Fruit fly (Drosophila melanogaster) whole organism, wandering third instar larva: ENCODE results near the gene wol.

Source experiments
- CrebA ChIP-seq: fragments of 200-800 bp; sonication (Bioruptor generic); optimal IDR thresholded peaks from 2 replicates; lab custom pipeline; 2016; ENCODE audit warnings: missing biosample characterization, mild to moderate bottlenecking, missing genetic modification characterization, borderline replicate concordance
- Jra ChIP-seq: sonication (Bioruptor generic); optimal IDR thresholded peaks from 2 replicates; lab custom pipeline; 2016; ENCODE audit warnings: missing biosample characterization, missing genetic modification characterization
- Mio ChIP-seq: sonication (Bioruptor generic); optimal IDR thresholded peaks from 2 replicates; lab custom pipeline; 2016; ENCODE audit warnings: missing biosample characterization, missing genetic modification characterization
- Rel ChIP-seq, 2 experiments: fragments of 200-800 bp; sonication (Bioruptor generic) in 1 of 2; optimal IDR thresholded peaks; 2 replicates in 1 of 2; 3 replicates in 1 of 2; lab custom pipeline; 2016 to 2019; ENCODE audit warnings: mild to moderate bottlenecking in 2 of 2, missing biosample characterization in 2 of 2, missing genetic modification characterization in 2 of 2, moderate library complexity in 1 of 2
- h ChIP-seq: fragments of 200-800 bp; sonication (Bioruptor generic); optimal IDR thresholded peaks from 3 replicates; lab custom pipeline; 2016; ENCODE audit warnings: missing biosample characterization, mild to moderate bottlenecking, missing genetic modification characterization
- jim ChIP-seq: fragments of 175-275, 200-325 bp; sonication (Bioruptor generic); optimal IDR thresholded peaks from 2 replicates; lab custom pipeline; 2016; ENCODE audit warnings: missing biosample characterization, mild to moderate bottlenecking, missing genetic modification characterization
- lola ChIP-seq: fragments of >200 bp; optimal IDR thresholded peaks from 2 replicates; lab custom pipeline; 2017; ENCODE audit warnings: missing biosample characterization, missing genetic modification characterization

DNA sequence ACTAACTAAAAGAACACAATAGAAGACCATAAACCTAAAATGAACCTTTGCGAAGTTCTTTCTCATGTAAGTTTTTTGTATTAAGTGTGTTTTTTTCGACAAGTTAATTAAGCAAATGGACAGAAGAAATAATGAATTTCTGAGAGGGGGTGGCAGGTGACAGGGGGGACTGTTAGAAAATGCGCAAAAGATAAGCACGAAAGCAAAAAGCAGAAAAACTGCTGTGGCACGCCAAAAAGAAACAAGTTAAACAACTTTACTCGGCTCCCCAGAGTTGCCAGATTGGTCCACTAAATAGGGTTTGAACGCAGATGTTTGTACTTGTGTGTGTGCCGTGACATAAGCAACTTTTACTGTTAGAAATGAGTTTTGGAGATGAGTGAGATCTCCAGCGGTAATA is 25.9 kb downstream of the wol start:
- no peak for TF ChIP-seq Rel (GFP tag; optimal IDR thresholded peaks at IDR 0.05; lab: Kevin White, UChicago)
- TF ChIP-seq Rel (tag; optimal IDR thresholded peaks at IDR 0.05; lab: Kevin White, UChicago), result no peak
- no peak for TF ChIP-seq Jra (GFP tag; lab: Kevin White, UChicago)
- no peak for TF ChIP-seq h (GFP tag; lab: Kevin White, UChicago)
- no peak for TF ChIP-seq jim
- TF ChIP-seq CrebA (GFP tag; lab: Kevin White, UChicago), result no peak
- no peak for TF ChIP-seq lola (GFP tag; lab: Kevin White, UChicago)
- TF ChIP-seq Mio (GFP tag; lab: Kevin White, UChicago), result no peak
